Worm (Caenorhabditis elegans) whole organism, young adult: Measurements from ENCODE around the gene T05B9.1.

Source experiments
- B0019.2 ChIP-seq: fragments of 200-800 bp; sonication (Bioruptor generic); conservative IDR thresholded peaks from 2 replicates; pipeline ENCODE4 v1.3.6; 2022; ENCODE audit warnings: missing genetic modification reagents, missing genetic modification characterization, missing compliant biosample characterization
- F55B11.4 ChIP-seq: sonication (generic microtip); optimal IDR thresholded peaks from 2 replicates; lab custom pipeline; 2016; ENCODE audit warnings: missing compliant biosample characterization, missing genetic modification characterization, borderline replicate concordance; ENCODE audit not compliant: insufficient read depth
- akir-1 ChIP-seq: fragments of 200-800 bp; sonication (Bioruptor generic); optimal IDR thresholded peaks from 2 replicates; lab custom pipeline; 2018; ENCODE audit warnings: mild to moderate bottlenecking, missing genetic modification characterization, moderate library complexity, missing compliant biosample characterization
- ceh-91 ChIP-seq: fragments of 200-800 bp; sonication (Bioruptor generic); IDR thresholded peaks from 2 replicates; pipeline ENCODE4 v1.3.6; 2022; ENCODE audit warnings: missing genetic modification reagents, missing genetic modification characterization, missing compliant biosample characterization
- egrh-3 ChIP-seq: fragments of 200-800 bp; sonication (Bioruptor generic); IDR thresholded peaks from 2 replicates; pipeline ENCODE4 v1.3.6; 2022; ENCODE audit warnings: missing genetic modification reagents, missing genetic modification characterization, missing compliant biosample characterization
- lin-35 ChIP-seq, 3 experiments: fragments of 150-350 bp in 2 of 3; sonication (generic microtip) in 1 of 3; optimal IDR thresholded peaks; 2 replicates each; lab custom pipeline; 2014 to 2018; ENCODE audit warnings: missing biosample characterization in 3 of 3, missing genetic modification characterization in 3 of 3, missing genetic modification reagents in 3 of 3
- lsy-27 ChIP-seq: sonication (generic microtip); optimal IDR thresholded peaks from 2 replicates; lab custom pipeline; 2017; ENCODE audit warnings: missing genetic modification characterization, mild to moderate bottlenecking, missing compliant biosample characterization, antibody characterized with exemption, missing genotype, borderline replicate concordance; ENCODE audit not compliant: insufficient read depth
- mel-28 ChIP-seq: sonication (generic microtip); optimal IDR thresholded peaks from 2 replicates; lab custom pipeline; 2016; ENCODE audit warnings: borderline replicate concordance, mild to moderate bottlenecking, missing genetic modification characterization, missing compliant biosample characterization
- repo-1 ChIP-seq: sonication (generic microtip); optimal IDR thresholded peaks from 2 replicates; lab custom pipeline; 2017; ENCODE audit warnings: mild to moderate bottlenecking, missing genetic modification characterization, missing compliant biosample characterization
- snpc-4 ChIP-seq, 5 experiments: fragments of 150-350 bp in 1 of 5; sonication (generic microtip) in 4 of 5; optimal IDR thresholded peaks; 2 replicates each; lab custom pipeline; 2014 to 2018; ENCODE audit warnings: missing genetic modification characterization in 5 of 5, missing biosample characterization in 3 of 5, antibody characterized with exemption in 2 of 5, mild to moderate bottlenecking in 2 of 5, missing compliant biosample characterization in 2 of 5, missing genotype in 2 of 5, moderate library complexity in 2 of 5, missing genetic modification reagents in 1 of 5
- unc-62 ChIP-seq: fragments of 150-350 bp; optimal IDR thresholded peaks from 2 replicates; lab custom pipeline; 2014; ENCODE audit warnings: missing biosample characterization, missing genetic modification reagents, missing genetic modification characterization
- ztf-28 ChIP-seq: fragments of 200-800 bp; sonication (Bioruptor generic); IDR thresholded peaks from 2 replicates; pipeline ENCODE4 v1.3.6; 2022; ENCODE audit warnings: missing genetic modification reagents, missing genetic modification characterization, missing compliant biosample characterization

- TF ChIP-seq unc-62 (no peak), lin-35 (GFP tag; optimal IDR thresholded peaks at IDR 0.05; lab: Kevin White, UChicago) (no peak), lsy-27 (tag; lab: Kevin White, UChicago) (no peak), ztf-28 (GFP tag; lab: Robert Waterston, UW) (no peak), F55B11.4 (tag; lab: Kevin White, UChicago) (no peak), akir-1 (GFP tag; lab: Kevin White, UChicago) (no peak), ceh-91 (GFP tag; lab: Robert Waterston, UW) (no peak), B0019.2 (GFP tag; lab: Robert Waterston, UW) (no peak), mel-28 (no peak), snpc-4 (GFP tag; optimal IDR thresholded peaks at IDR 0.05; lab: Kevin White, UChicago) (no peak), snpc-4 (tag; optimal IDR thresholded peaks at IDR 0.05; lab: Kevin White, UChicago) (no peak), egrh-3 (GFP tag; lab: Robert Waterston, UW) (no peak), repo-1 (tag; lab: Kevin White, UChicago) (no peak)
Measured at ce11 chrII:11286445-11286844, 25.5 kb upstream of the T05B9.1 start.
